Fruit fly (Drosophila melanogaster): ENCODE measurements around the gene CG15221.

CG15221 gene

DNA sequence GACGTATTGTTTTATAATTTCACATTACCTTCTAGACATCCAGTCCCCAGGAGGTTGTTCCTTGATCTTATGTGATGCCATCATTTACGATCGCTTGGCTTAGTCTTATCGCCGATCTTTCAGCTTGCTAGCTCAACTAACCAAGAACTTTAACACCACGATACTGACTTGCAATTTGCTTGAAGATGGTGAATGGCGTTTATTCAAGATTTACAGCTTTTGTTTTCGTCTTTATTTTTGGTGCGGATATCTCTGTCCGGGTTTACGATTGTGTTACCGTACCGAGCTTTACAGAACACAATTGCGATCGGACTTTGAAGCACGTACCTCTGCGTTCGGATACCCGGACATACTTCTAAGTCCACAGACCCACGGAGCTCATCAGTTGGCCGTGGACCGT lies at the start of gene CG15221:
Gene CG15221, plus strand, starts transcription at position 301 of the 400 bp plus-strand sequence.
- TF ChIP-seq CG17801 (GFP tag; optimal IDR thresholded peaks at IDR 0.05; ENCODE audit: partially characterized antibody), result no peak

DNA sequence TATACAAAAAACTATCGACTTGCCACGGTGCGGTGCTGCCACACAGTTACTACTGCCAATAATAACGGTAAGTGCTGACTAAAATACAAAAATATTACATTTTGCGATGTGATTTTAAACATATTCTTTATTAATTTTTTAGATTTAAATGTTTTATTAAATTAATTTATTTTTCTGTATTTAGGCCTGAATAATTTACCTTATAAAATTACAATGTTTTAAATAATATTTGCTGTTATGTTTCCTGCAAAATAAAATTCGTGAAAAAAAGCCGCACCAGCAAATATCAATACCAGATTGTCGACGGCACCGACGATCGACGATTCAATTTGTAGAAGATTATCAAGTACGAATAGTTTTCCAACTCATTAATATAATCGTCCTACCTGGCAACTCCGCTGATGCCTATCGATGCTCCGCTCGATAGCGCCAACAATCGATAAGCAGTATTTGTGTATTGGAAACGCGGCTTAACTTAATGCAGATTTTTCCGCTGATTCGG lies 45.5 kb upstream of the CG15221 start, which contains the start of the genes Vlet and bif:
Gene Vlet, minus strand, starts transcription at position 51 of the 502 bp plus-strand sequence.
Gene bif, plus strand, starts transcription at position 432 of the 502 bp plus-strand sequence.
- TF ChIP-seq CG17801 (GFP tag; optimal IDR thresholded peaks at IDR 0.05; ENCODE audit: partially characterized antibody), result peak; percentile 74

- TF ChIP-seq CG17801 (GFP tag; optimal IDR thresholded peaks at IDR 0.05; ENCODE audit: partially characterized antibody), result peak; percentile 1
These were observed 44.6 kb upstream of the CG15221 start for dm6 chrX:11679461-11679860.

dm6 chrX:11680405-11680804 lies 43.6 kb upstream of the CG15221 start:
- TF ChIP-seq CG17801 (GFP tag; optimal IDR thresholded peaks at IDR 0.05; ENCODE audit: partially characterized antibody), result peak; percentile 74

- peak; percentile 69 for TF ChIP-seq CG17801 (GFP tag; optimal IDR thresholded peaks at IDR 0.05; ENCODE audit: partially characterized antibody)
These were observed 42.2 kb upstream of the CG15221 start for dm6 chrX:11681558-11682551.

DNA sequence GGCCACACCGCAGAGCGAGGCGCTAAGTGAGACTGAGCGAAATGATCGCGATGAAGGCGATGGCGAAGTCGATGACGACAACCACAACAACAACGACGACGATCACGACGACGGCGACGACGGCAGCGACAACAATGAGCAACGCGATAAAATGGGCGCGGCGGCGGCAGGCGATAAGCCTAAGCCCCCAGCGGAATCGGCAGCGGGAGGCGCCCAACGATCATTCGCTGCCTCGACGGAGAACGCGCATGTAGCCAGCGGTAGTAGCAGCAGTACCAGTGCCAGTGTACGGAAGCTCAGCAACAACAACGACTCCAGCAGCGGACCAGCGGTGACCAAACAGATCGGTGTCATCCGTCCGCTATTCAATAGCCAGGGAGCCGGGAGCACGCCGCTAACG lies 40.6 kb upstream of the CG15221 start:
- peak; percentile 47 for TF ChIP-seq CG17801 (GFP tag; optimal IDR thresholded peaks at IDR 0.05; ENCODE audit: partially characterized antibody)

- TF ChIP-seq CG17801 (GFP tag; optimal IDR thresholded peaks at IDR 0.05; ENCODE audit: partially characterized antibody), result peak; percentile 28
These were observed 39.6 kb upstream of the CG15221 start for dm6 chrX:11684462-11684861.

dm6 chrX:11685918-11686640 lies 38.0 kb upstream of the CG15221 start:
- peak; percentile 18 for TF ChIP-seq CG17801 (GFP tag; optimal IDR thresholded peaks at IDR 0.05; ENCODE audit: partially characterized antibody)

DNA sequence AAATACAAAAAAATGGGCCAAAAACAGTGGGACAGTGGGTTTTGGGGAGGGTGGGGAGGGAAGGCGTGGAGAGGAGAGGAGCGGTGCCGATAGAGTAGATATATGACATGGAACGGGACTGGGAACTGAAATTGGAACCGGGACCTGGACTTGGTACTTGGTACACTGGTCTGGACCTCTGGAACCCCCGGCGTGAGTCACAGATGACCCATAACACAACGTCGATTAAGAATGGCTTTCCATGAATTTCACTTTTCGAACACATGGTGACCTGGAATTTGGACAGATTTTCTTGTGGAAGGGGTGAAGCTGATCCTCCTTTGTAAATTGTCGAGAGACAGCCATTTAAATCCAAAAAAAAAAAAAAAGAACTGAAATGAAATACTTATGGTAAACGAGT lies 37.4 kb upstream of the CG15221 start:
- TF ChIP-seq CG17801 (GFP tag; optimal IDR thresholded peaks at IDR 0.05; ENCODE audit: partially characterized antibody), result no peak

dm6 chrX:11687666-11688492 lies 36.2 kb upstream of the CG15221 start:
- no peak for TF ChIP-seq CG17801 (GFP tag; optimal IDR thresholded peaks at IDR 0.05; ENCODE audit: partially characterized antibody)

- TF ChIP-seq CG17801 (GFP tag; optimal IDR thresholded peaks at IDR 0.05; ENCODE audit: partially characterized antibody), result no peak
These were observed 34.4 kb upstream of the CG15221 start for dm6 chrX:11689669-11690068.

- TF ChIP-seq CG17801 (GFP tag; optimal IDR thresholded peaks at IDR 0.05; ENCODE audit: partially characterized antibody), result no peak
These were observed 28.8 kb upstream of the CG15221 start, which contains the start of gene PhKgamma for dm6 chrX:11694959-11695882. PhKgamma (plus strand) TSS chrX:11695137.

DNA sequence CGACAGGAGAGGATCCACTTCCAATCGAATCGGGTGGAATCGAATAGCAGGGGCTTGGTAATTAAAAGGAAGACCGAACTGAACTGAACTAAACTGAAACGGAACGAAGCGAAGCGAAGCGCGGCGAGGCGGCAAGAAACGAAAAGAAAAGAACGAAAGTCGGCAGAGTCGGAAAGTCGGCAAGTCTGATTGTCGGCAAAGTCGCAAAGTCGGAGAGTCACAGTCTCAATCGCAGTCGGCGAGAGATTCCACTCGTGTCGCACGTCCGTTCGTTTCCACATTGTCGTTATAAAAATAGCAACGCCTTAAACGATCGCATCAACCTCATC lies 28.2 kb upstream of the CG15221 start:
- peak; percentile 9 for TF ChIP-seq CG17801 (GFP tag; optimal IDR thresholded peaks at IDR 0.05; ENCODE audit: partially characterized antibody)

DNA sequence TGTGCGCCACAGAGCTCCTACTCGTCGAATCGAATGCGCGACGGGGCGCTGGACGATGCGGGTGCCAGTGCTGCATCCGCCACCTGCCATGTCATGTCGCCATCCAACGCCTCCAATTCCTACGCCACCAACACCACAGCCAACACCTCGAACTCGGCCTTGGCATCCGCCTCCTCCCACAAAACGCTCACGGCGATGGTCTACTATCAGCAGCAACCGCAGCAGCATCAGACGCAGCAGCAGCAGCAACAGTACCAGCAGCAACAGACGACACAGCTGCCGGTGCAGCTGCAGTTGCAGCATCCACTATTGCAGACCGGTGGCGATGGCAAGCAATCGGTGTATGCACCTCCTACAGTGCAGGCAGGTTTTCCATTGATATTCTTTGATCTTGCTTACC lies 23.3 kb upstream of the CG15221 start:
- no peak for TF ChIP-seq CG17801 (GFP tag; optimal IDR thresholded peaks at IDR 0.05; ENCODE audit: partially characterized antibody)
